Worm (Caenorhabditis elegans): ENCODE measurements around the gene rpl-2.
A peak's percentile ranks its signal among the peaks of the same experiment; 100 is the strongest.

rpl-2 gene

ce11 chrV:20479013-20479739 lies at the start of gene rpl-2, which contains the start of gene calf-1:
rpl-2 (plus strand) TSS chrV:20479689.
calf-1 (minus strand) TSS chrV:20479089.
- TF ChIP-seq ztf-3 (GFP tag; optimal IDR thresholded peaks at IDR 0.05) (no peak), K11D2.4 (GFP tag; IDR thresholded peaks at IDR 0.05) (no peak), cebp-1 (GFP tag; IDR thresholded peaks at IDR 0.05) (0 out of 2 replicates have a peak, but pooled peaks have one; percentile 12), cebp-1 (tag; optimal IDR thresholded peaks at IDR 0.05) (peak; percentile 58), F55B11.4 (tag; optimal IDR thresholded peaks at IDR 0.05; ENCODE audit: borderline replicate concordance, insufficient read depth) (no peak), madf-3 (GFP tag; IDR thresholded peaks at IDR 0.05) (no peak), T07F8.4 (tag; optimal IDR thresholded peaks at IDR 0.05) (no peak), gei-17 (GFP tag; optimal IDR thresholded peaks at IDR 0.05) (no peak), B0035.1 (tag; optimal IDR thresholded peaks at IDR 0.05) (no peak), lag-1 (GFP tag; IDR thresholded peaks at IDR 0.05) (no peak), C06A6.2 (GFP tag; conservative IDR thresholded peaks at IDR 0.05) (no peak), aptf-2 (GFP tag; conservative IDR thresholded peaks at IDR 0.05) (no peak), madf-6 (GFP tag; IDR thresholded peaks at IDR 0.05) (peak; percentile 60; the same call in 1 of the 2 replicates), D2030.7 (GFP tag; IDR thresholded peaks at IDR 0.05) (peak; percentile 69; the same call in 1 of the 2 replicates), tbx-9 (tag; optimal IDR thresholded peaks at IDR 0.05; ENCODE audit: borderline replicate concordance) (no peak), die-1 (tag; optimal IDR thresholded peaks at IDR 0.05) (no peak), fkh-3 (tag; optimal IDR thresholded peaks at IDR 0.05) (no peak), rec-8 (tag; optimal IDR thresholded peaks at IDR 0.05) (no peak), ztf-6 (GFP tag; IDR thresholded peaks at IDR 0.05) (no peak), lsl-1 (GFP tag; optimal IDR thresholded peaks at IDR 0.05) (peak; percentile 37), nfyb-1 (GFP tag; IDR thresholded peaks at IDR 0.05) (no peak), ets-4 (GFP tag; optimal IDR thresholded peaks at IDR 0.05) (no peak), T26A5.8 (tag; optimal IDR thresholded peaks at IDR 0.05) (no peak), ama-1 (optimal IDR thresholded peaks at IDR 0.05) (no peak), ama-1 (GFP tag; optimal IDR thresholded peaks at IDR 0.05) (no peak), Y53G8AR.9 (GFP tag; conservative IDR thresholded peaks at IDR 0.05) (no peak), ztf-28 (GFP tag; IDR thresholded peaks at IDR 0.05) (no peak), nhr-179 (tag; optimal IDR thresholded peaks at IDR 0.05) (no peak), nfya-2 (GFP tag; IDR thresholded peaks at IDR 0.05) (no peak), F57C9.4 (tag; optimal IDR thresholded peaks at IDR 0.05) (no peak), attf-3 (GFP tag; conservative IDR thresholded peaks at IDR 0.05) (no peak), ceh-40 (GFP tag; IDR thresholded peaks at IDR 0.05) (no peak), mes-4 (tag; optimal IDR thresholded peaks at IDR 0.05) (no peak), nhr-120 (GFP tag; IDR thresholded peaks at IDR 0.05) (no peak), ceh-27 (GFP tag; optimal IDR thresholded peaks at IDR 0.05) (no peak), egl-18 (GFP tag; IDR thresholded peaks at IDR 0.05) (no peak), Y53F4B.3 (GFP tag; IDR thresholded peaks at IDR 0.05) (no peak), F10E7.11 (tag; optimal IDR thresholded peaks at IDR 0.05) (no peak), lin-35 (GFP tag; optimal IDR thresholded peaks at IDR 0.05) (no peak), unc-130 (GFP tag; optimal IDR thresholded peaks at IDR 0.05) (no peak), Y95B8A.8 (GFP tag; IDR thresholded peaks at IDR 0.05) (no peak), atf-7 (tag; optimal IDR thresholded peaks at IDR 0.05) (no peak), hlh-26 (GFP tag; conservative IDR thresholded peaks at IDR 0.05) (no peak), K12H6.12 (tag; optimal IDR thresholded peaks at IDR 0.05) (no peak), ceh-79 (tag; optimal IDR thresholded peaks at IDR 0.05) (no peak), hrde-1 (tag; optimal IDR thresholded peaks at IDR 0.05; ENCODE audit: borderline replicate concordance) (no peak), F57A8.1 (GFP tag; optimal IDR thresholded peaks at IDR 0.05) (no peak), hmg-1.2 (GFP tag; IDR thresholded peaks at IDR 0.05) (no peak), nhr-80 (tag; optimal IDR thresholded peaks at IDR 0.05) (peak; percentile 10)
